Fruit fly (Drosophila melanogaster): ENCODE measurements around the gene Paics.
A peak's percentile ranks its signal among the peaks of the same experiment; 100 is the strongest.

The Paics gene

dm6 chrX:12719152-12719779, 41.2 kb downstream of the Paics start (continued):
- peak; percentile 88 for TF ChIP-seq acj6 (GFP tag; optimal IDR thresholded peaks at IDR 0.05)
- peak; percentile 76 for TF ChIP-seq Ets21C (GFP tag; optimal IDR thresholded peaks at IDR 0.05)
- TF ChIP-seq topi (GFP tag; optimal IDR thresholded peaks at IDR 0.05): peak; percentile 88
- peak; percentile 86 for TF ChIP-seq CG6808 (GFP tag; optimal IDR thresholded peaks at IDR 0.05)
- peak; percentile 94 for TF ChIP-seq CG6163 (GFP tag; IDR thresholded peaks at IDR 0.05)
- TF ChIP-seq fd59A (GFP tag; optimal IDR thresholded peaks at IDR 0.05): peak; percentile 87
- peak; percentile 76 for TF ChIP-seq CG16779 (tag; optimal IDR thresholded peaks at IDR 0.05)
- peak; percentile 79 for TF ChIP-seq dac (GFP tag; optimal IDR thresholded peaks at IDR 0.05)
- peak; percentile 82 for TF ChIP-seq Hr4 (GFP tag; optimal IDR thresholded peaks at IDR 0.05)
- peak; percentile 85 for TF ChIP-seq spab (GFP tag; optimal IDR thresholded peaks at IDR 0.05)
- TF ChIP-seq CG31627 (GFP tag; optimal IDR thresholded peaks at IDR 0.05): peak; percentile 88
- peak; percentile 85 for TF ChIP-seq net (GFP tag; optimal IDR thresholded peaks at IDR 0.05)
- TF ChIP-seq salr (GFP tag; optimal IDR thresholded peaks at IDR 0.05): peak; percentile 69 to 87
- TF ChIP-seq Lpt (GFP tag; optimal IDR thresholded peaks at IDR 0.05): peak; percentile 78
- peak; percentile 80 for TF ChIP-seq Sox102F (GFP tag; optimal IDR thresholded peaks at IDR 0.05)
- TF ChIP-seq vri (GFP tag; optimal IDR thresholded peaks at IDR 0.05): peak; percentile 68
- TF ChIP-seq CG8632 (GFP tag; optimal IDR thresholded peaks at IDR 0.05): peak; percentile 75
- peak; percentile 83 for TF ChIP-seq Sox15 (GFP tag; optimal IDR thresholded peaks at IDR 0.05)
- TF ChIP-seq Smox (GFP tag; optimal IDR thresholded peaks at IDR 0.05): peak; percentile 83
- peak; percentile 90 for TF ChIP-seq CG10669 (GFP tag; optimal IDR thresholded peaks at IDR 0.05)
- TF ChIP-seq CG11294 (GFP tag; IDR thresholded peaks at IDR 0.05): peak; percentile 74
- peak; percentile 88 for TF ChIP-seq CG6792 (GFP tag; optimal IDR thresholded peaks at IDR 0.05)

dm6 chrX:12718625-12719024, 41.8 kb downstream of the Paics start:
- TF ChIP-seq achi (GFP tag; optimal IDR thresholded peaks at IDR 0.05) (no peak), vri (GFP tag; optimal IDR thresholded peaks at IDR 0.05) (no peak), ss (GFP tag; optimal IDR thresholded peaks at IDR 0.05) (no peak), Sox14 (GFP tag; optimal IDR thresholded peaks at IDR 0.05) (no peak), fd85E (GFP tag; optimal IDR thresholded peaks at IDR 0.05) (no peak), CG10669 (GFP tag; optimal IDR thresholded peaks at IDR 0.05) (no peak), Ets96B (tag; optimal IDR thresholded peaks at IDR 0.05) (no peak), net (GFP tag; optimal IDR thresholded peaks at IDR 0.05) (no peak), CG6854 (GFP tag; optimal IDR thresholded peaks at IDR 0.05) (no peak), topi (GFP tag; optimal IDR thresholded peaks at IDR 0.05) (no peak), Lpt (GFP tag; optimal IDR thresholded peaks at IDR 0.05) (no peak), CG11902 (GFP tag; optimal IDR thresholded peaks at IDR 0.05) (no peak), OdsH (GFP tag; optimal IDR thresholded peaks at IDR 0.05) (no peak), salr (GFP tag; optimal IDR thresholded peaks at IDR 0.05) (no peak), Hr38 (GFP tag; optimal IDR thresholded peaks at IDR 0.05) (no peak), pdm3 (GFP tag; optimal IDR thresholded peaks at IDR 0.05) (no peak)

dm6 chrX:12708306-12708705, 52.1 kb downstream of the Paics start:
- TF ChIP-seq dsx (GFP tag; optimal IDR thresholded peaks at IDR 0.05; ENCODE audit: poor library complexity, severe bottlenecking) (no peak), CG8119 (GFP tag; IDR thresholded peaks at IDR 0.05) (0 out of 3 replicates have a peak, but pooled peaks have one; percentile 19)

All from whole organism, prepupa.